Fruit fly (Drosophila melanogaster) Kc167 (cell line): Measurements from ENCODE around the gene Snoo.

Source experiments
- Myc ChIP-seq: fragments of >200 bp; optimal IDR thresholded peaks from 2 replicates; lab custom pipeline; 2017; ENCODE audit warnings: missing external identifiers
- Sin3A ChIP-seq: fragments of >200 bp; optimal IDR thresholded peaks from 2 replicates; lab custom pipeline; 2018; ENCODE audit warnings: missing external identifiers
- insv ChIP-seq: fragments of >200 bp; optimal IDR thresholded peaks from 3 replicates; lab custom pipeline; 2018; ENCODE audit warnings: missing external identifiers
- psq ChIP-seq: fragments of >200 bp; optimal IDR thresholded peaks from 2 replicates; lab custom pipeline; 2017; ENCODE audit warnings: missing external identifiers
- ttk ChIP-seq: sonication (Bioruptor generic); optimal IDR thresholded peaks from 2 replicates; lab custom pipeline; 2017; ENCODE audit warnings: missing external identifiers

- TF ChIP-seq ttk (lab: Kevin White, UChicago), result no peak
- TF ChIP-seq Myc (lab: Kevin White, UChicago), result no peak
- no peak for TF ChIP-seq Sin3A (lab: Kevin White, UChicago)
- TF ChIP-seq psq (lab: Kevin White, UChicago), result no peak
- TF ChIP-seq insv (lab: Kevin White, UChicago), result no peak
Observed at dm6 chr2L:8007160-8007876, 23.3 kb upstream of the Snoo start, which contains the start of gene Spn28Dc.
